Worm (Caenorhabditis elegans) whole organism, early embryonic: ENCODE measurements around the gene R09E12.9.

Experiments
- F13C5.2 ChIP-seq: sonication (generic microtip); optimal IDR thresholded peaks from 2 replicates; lab custom pipeline; 2017; ENCODE audit warnings: mild to moderate bottlenecking, missing genetic modification characterization, inconsistent platforms, missing compliant biosample characterization
- ama-1 ChIP-seq: fragments of 150-350 bp; optimal IDR thresholded peaks from 2 replicates; lab custom pipeline; 2014
- ets-7 ChIP-seq: sonication (generic microtip); optimal IDR thresholded peaks from 2 replicates; lab custom pipeline; 2016; ENCODE audit warnings: missing genotype, missing genetic modification characterization, missing compliant biosample characterization
- hmg-4 ChIP-seq: fragments of 200-800 bp; sonication (Bioruptor generic); optimal IDR thresholded peaks from 2 replicates; lab custom pipeline; 2018; ENCODE audit warnings: mild to moderate bottlenecking, missing genetic modification characterization, missing compliant biosample characterization
- hnd-1 ChIP-seq: sonication (generic microtip); optimal IDR thresholded peaks from 2 replicates; lab custom pipeline; 2016; ENCODE audit warnings: missing genetic modification characterization, missing compliant biosample characterization
- scrt-1 ChIP-seq: fragments of 200-800 bp; sonication (Bioruptor generic); IDR thresholded peaks from 2 replicates; pipeline ENCODE4 v1.3.6; 2022; ENCODE audit warnings: missing genetic modification characterization, missing compliant biosample characterization

DNA sequence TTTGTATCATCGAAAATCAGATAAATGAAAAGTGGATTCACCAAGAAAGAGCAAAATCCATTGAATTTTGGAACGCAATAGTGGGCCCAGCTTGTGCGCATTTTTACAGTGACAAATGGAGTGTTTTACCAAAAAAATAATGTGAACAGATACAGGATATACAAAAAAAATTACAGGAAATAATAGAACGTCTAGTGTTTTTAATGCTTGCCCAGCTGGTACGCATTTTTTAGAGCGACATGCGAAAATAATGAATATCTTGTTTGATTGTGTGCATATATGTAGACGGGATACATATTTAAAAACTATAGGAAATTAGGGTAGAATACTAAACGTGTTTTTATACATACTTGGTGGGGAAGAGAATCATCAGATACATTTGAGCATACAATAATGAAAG lies 41.2 kb upstream of the R09E12.9 start, which contains the start of gene srj-25:
- no peak for TF ChIP-seq F13C5.2
- no peak for TF ChIP-seq ama-1 (lab: Kevin White, UChicago)
- TF ChIP-seq hnd-1, result no peak
- no peak for TF ChIP-seq scrt-1 (GFP tag; lab: Robert Waterston, UW)
- TF ChIP-seq ets-7 (tag; lab: Kevin White, UChicago), result no peak
- no peak for TF ChIP-seq hmg-4 (GFP tag; lab: Kevin White, UChicago)
